Fruit fly (Drosophila melanogaster) whole organism, embryonic: ENCODE data around the gene Rbf.

Experiments
- Adf1 ChIP-seq: fragments of 200-800 bp; sonication (Bioruptor generic); IDR thresholded peaks from 2 replicates; pipeline ENCODE4 v1.3.6; 2022; ENCODE audit warnings: missing biosample characterization, missing genetic modification characterization
- Aef1 ChIP-seq: fragments of 200-800 bp; sonication (Bioruptor generic); IDR thresholded peaks from 3 replicates; pipeline ENCODE4 v1.3.6; 2022; ENCODE audit warnings: missing biosample characterization, missing genetic modification characterization
- Atf6 ChIP-seq: fragments of 200-800 bp; sonication (Bioruptor generic); IDR thresholded peaks from 2 replicates; pipeline ENCODE4 v1.3.6; 2022; ENCODE audit warnings: missing biosample characterization, missing genetic modification characterization
- C15 ChIP-seq: fragments of 200-800 bp; sonication (Bioruptor generic); IDR thresholded peaks from 3 replicates; pipeline ENCODE4 v1.3.6; 2022; ENCODE audit warnings: missing biosample characterization, missing genetic modification characterization
- CG10209 ChIP-seq: fragments of 200-800 bp; sonication (Bioruptor generic); optimal IDR thresholded peaks from 3 replicates; lab custom pipeline; 2017; ENCODE audit warnings: missing biosample characterization, mild to moderate bottlenecking, missing genetic modification characterization, missing genetic modification reagents
- CG11398 ChIP-seq: fragments of 200-800 bp; sonication (Bioruptor generic); optimal IDR thresholded peaks from 2 replicates; lab custom pipeline; 2016; ENCODE audit warnings: missing biosample characterization, missing genetic modification characterization
- CG12236 ChIP-seq: fragments of 200-800 bp; sonication (Bioruptor generic); optimal IDR thresholded peaks from 2 replicates; lab custom pipeline; 2016; ENCODE audit warnings: missing biosample characterization, missing genetic modification characterization
- CG12942 ChIP-seq: fragments of 200-800 bp; sonication (Bioruptor generic); optimal IDR thresholded peaks from 3 replicates; lab custom pipeline; 2016; ENCODE audit warnings: missing biosample characterization, missing genetic modification characterization
- CG18619 ChIP-seq: fragments of 200-800 bp; sonication (Bioruptor generic); optimal IDR thresholded peaks from 3 replicates; lab custom pipeline; 2017; ENCODE audit warnings: missing biosample characterization, mild to moderate bottlenecking, missing genetic modification characterization
- CG4854 ChIP-seq: fragments of 200-800 bp; sonication (Bioruptor generic); optimal IDR thresholded peaks from 2 replicates; lab custom pipeline; 2016; ENCODE audit warnings: missing biosample characterization, missing genetic modification characterization, inconsistent platforms
- CG6175 ChIP-seq: fragments of 200-800 bp; sonication (Bioruptor generic); IDR thresholded peaks from 3 replicates; pipeline ENCODE4 v1.3.6; 2022; ENCODE audit warnings: missing biosample characterization, missing genetic modification characterization
- CG7963 ChIP-seq: fragments of 200-800 bp; sonication (Bioruptor generic); IDR thresholded peaks from 3 replicates; pipeline ENCODE4 v1.3.6; 2022; ENCODE audit warnings: missing biosample characterization, missing genetic modification characterization; ENCODE audit not compliant: partially characterized antibody
- CG8281 ChIP-seq: fragments of 200-800 bp; sonication (Bioruptor generic); optimal IDR thresholded peaks from 2 replicates; lab custom pipeline; 2018; ENCODE audit warnings: missing biosample characterization, mild to moderate bottlenecking, missing genetic modification characterization, moderate library complexity
- CG8478 ChIP-seq: fragments of >200 bp; optimal IDR thresholded peaks from 2 replicates; lab custom pipeline; 2018
- CG9876 ChIP-seq: fragments of 200-800 bp; sonication (Bioruptor generic); optimal IDR thresholded peaks from 2 replicates; lab custom pipeline; 2016; ENCODE audit warnings: missing biosample characterization, missing genetic modification characterization
- CHES-1-like ChIP-seq: fragments of 200-800 bp; sonication (Bioruptor generic); optimal IDR thresholded peaks from 2 replicates; lab custom pipeline; 2016; ENCODE audit warnings: missing biosample characterization, missing genetic modification characterization
- Dad ChIP-seq: fragments of 200-800 bp; sonication (Bioruptor generic); optimal IDR thresholded peaks from 3 replicates; lab custom pipeline; 2016; ENCODE audit warnings: missing biosample characterization, missing genetic modification characterization
- Dbx ChIP-seq: fragments of 200-800 bp; sonication (Bioruptor generic); IDR thresholded peaks from 3 replicates; pipeline ENCODE4 v1.3.6; 2022; ENCODE audit warnings: missing biosample characterization, missing genetic modification characterization
- Dref ChIP-seq: fragments of 200-800 bp; sonication (Bioruptor generic); IDR thresholded peaks from 2 replicates; pipeline ENCODE4 v1.3.6; 2022; ENCODE audit warnings: missing biosample characterization, missing genetic modification characterization
- Hand ChIP-seq: fragments of 200-800 bp; sonication (Bioruptor generic); optimal IDR thresholded peaks from 2 replicates; lab custom pipeline; 2017; ENCODE audit warnings: mild to moderate bottlenecking, missing biosample characterization, missing genetic modification reagents, missing genetic modification characterization
- HmgD ChIP-seq: fragments of 200-800 bp; sonication (Bioruptor generic); optimal IDR thresholded peaks from 3 replicates; lab custom pipeline; 2016; ENCODE audit warnings: missing biosample characterization, missing genetic modification characterization
- MBD-R2 ChIP-seq: fragments of 200-800 bp; sonication (Bioruptor generic); IDR thresholded peaks from 2 replicates; pipeline ENCODE4 v1.3.6; 2022; ENCODE audit warnings: missing biosample characterization, missing genetic modification characterization
- Mrtf ChIP-seq: fragments of 200-800 bp; sonication (Bioruptor generic); IDR thresholded peaks from 3 replicates; pipeline ENCODE4 v1.3.6; 2022; ENCODE audit warnings: missing biosample characterization, missing genetic modification characterization
- NC2α ChIP-seq: fragments of 200-800 bp; sonication (Bioruptor generic); optimal IDR thresholded peaks from 2 replicates; lab custom pipeline; 2016; ENCODE audit warnings: missing biosample characterization, missing genetic modification characterization
- Nf-YA ChIP-seq: fragments of 200-800 bp; sonication (Bioruptor generic); IDR thresholded peaks from 2 replicates; pipeline ENCODE4 v1.3.6; 2022; ENCODE audit warnings: missing biosample characterization, missing genetic modification characterization
- Nf-YB ChIP-seq: fragments of 200-800 bp; sonication (Bioruptor generic); optimal IDR thresholded peaks from 3 replicates; lab custom pipeline; 2019; ENCODE audit warnings: missing biosample characterization, mild to moderate bottlenecking, missing genetic modification characterization, moderate library complexity
- Poxn ChIP-seq: fragments of 200-800 bp; sonication (Bioruptor generic); IDR thresholded peaks from 2 replicates; pipeline ENCODE4 v1.3.6; 2022; ENCODE audit warnings: missing biosample characterization, missing genetic modification characterization
- Sox102F ChIP-seq: fragments of 200-800 bp; sonication (Bioruptor generic); optimal IDR thresholded peaks from 2 replicates; lab custom pipeline; 2018; ENCODE audit warnings: missing biosample characterization, mild to moderate bottlenecking, missing genetic modification characterization, moderate library complexity
- Spps ChIP-seq: fragments of 200-800 bp; sonication (Bioruptor generic); optimal IDR thresholded peaks from 2 replicates; lab custom pipeline; 2018; ENCODE audit warnings: missing biosample characterization, mild to moderate bottlenecking, missing genetic modification characterization
- Sry-δ ChIP-seq: fragments of 200-800 bp; sonication (Bioruptor generic); optimal IDR thresholded peaks from 2 replicates; lab custom pipeline; 2016; ENCODE audit warnings: missing biosample characterization, missing genetic modification characterization
- al ChIP-seq: fragments of 200-800 bp; sonication (Bioruptor generic); IDR thresholded peaks from 2 replicates; pipeline ENCODE4 v1.3.6; 2022; ENCODE audit warnings: missing biosample characterization, missing genetic modification characterization
- bigmax ChIP-seq: fragments of 200-800 bp; sonication (Bioruptor generic); optimal IDR thresholded peaks from 2 replicates; lab custom pipeline; 2018; ENCODE audit warnings: missing biosample characterization, mild to moderate bottlenecking, missing genetic modification characterization
- cad ChIP-seq: fragments of >200 bp; optimal IDR thresholded peaks from 2 replicates; lab custom pipeline; 2017; ENCODE audit warnings: missing biosample characterization, missing genetic modification characterization
- chinmo ChIP-seq: fragments of 200-800 bp; sonication (Bioruptor generic); IDR thresholded peaks from 4 replicates; pipeline ENCODE4 v1.3.6; 2022; ENCODE audit warnings: missing biosample characterization, missing genetic modification characterization; ENCODE audit not compliant: partially characterized antibody
- crp ChIP-seq, 2 experiments: fragments of 200-800 bp; sonication (Bioruptor generic); optimal IDR thresholded peaks; 2 replicates in 1 of 2; 3 replicates in 1 of 2; lab custom pipeline; 2017; ENCODE audit warnings: missing biosample characterization in 2 of 2, missing genetic modification characterization in 2 of 2, mild to moderate bottlenecking in 1 of 2, moderate library complexity in 1 of 2
- dimm ChIP-seq: fragments of 200-800 bp; sonication (Bioruptor generic); IDR thresholded peaks from 2 replicates; pipeline ENCODE4 v1.3.6; 2022; ENCODE audit warnings: missing biosample characterization, missing genetic modification characterization
- dmrt99B ChIP-seq: fragments of 200-800 bp; sonication (Bioruptor generic); optimal IDR thresholded peaks from 2 replicates; lab custom pipeline; 2018; ENCODE audit warnings: missing biosample characterization, mild to moderate bottlenecking, missing genetic modification characterization, moderate library complexity
- hth ChIP-seq: fragments of >200 bp; optimal IDR thresholded peaks from 2 replicates; lab custom pipeline; 2017; ENCODE audit warnings: inconsistent platforms
- insv ChIP-seq, 2 experiments: fragments of 200-800 bp; sonication (Bioruptor generic); optimal IDR thresholded peaks; 3 replicates each; lab custom pipeline; 2016 to 2018; ENCODE audit warnings: missing biosample characterization in 2 of 2, missing genetic modification characterization in 2 of 2
- ken ChIP-seq: fragments of 200-800 bp; sonication (Bioruptor generic); IDR thresholded peaks from 3 replicates; pipeline ENCODE4 v1.3.6; 2022; ENCODE audit warnings: missing biosample characterization, missing genetic modification characterization
- kni ChIP-seq: fragments of 200-800 bp; sonication (Bioruptor generic); optimal IDR thresholded peaks from 3 replicates; lab custom pipeline; 2017; ENCODE audit warnings: mild to moderate bottlenecking, missing biosample characterization, missing genetic modification reagents, missing genetic modification characterization
- mam ChIP-seq: fragments of 200-800 bp; sonication (Bioruptor generic); optimal IDR thresholded peaks from 3 replicates; lab custom pipeline; 2016; ENCODE audit warnings: missing biosample characterization, missing genetic modification characterization
- nmo ChIP-seq: fragments of 200-800 bp; sonication (Bioruptor generic); optimal IDR thresholded peaks from 2 replicates; lab custom pipeline; 2018; ENCODE audit warnings: missing biosample characterization, mild to moderate bottlenecking, missing genetic modification characterization, moderate library complexity
- odd ChIP-seq: fragments of 200-800 bp; sonication (Bioruptor generic); optimal IDR thresholded peaks from 2 replicates; lab custom pipeline; 2017; ENCODE audit warnings: missing biosample characterization, mild to moderate bottlenecking, missing genetic modification characterization
- pho ChIP-seq: fragments of 200-800 bp; sonication (Bioruptor generic); optimal IDR thresholded peaks from 2 replicates; lab custom pipeline; 2016; ENCODE audit warnings: missing biosample characterization, missing genetic modification characterization
- pzg ChIP-seq: fragments of 200-800 bp; sonication (Bioruptor generic); optimal IDR thresholded peaks from 3 replicates; lab custom pipeline; 2018; ENCODE audit warnings: missing biosample characterization, mild to moderate bottlenecking, missing genetic modification characterization, moderate library complexity
- ranshi ChIP-seq: fragments of 200-800 bp; sonication (Bioruptor generic); IDR thresholded peaks from 2 replicates; pipeline ENCODE4 v1.3.6; 2022; ENCODE audit warnings: missing biosample characterization, missing genetic modification characterization
- run ChIP-seq: fragments of 200-800 bp; sonication (Bioruptor generic); optimal IDR thresholded peaks from 3 replicates; lab custom pipeline; 2018; ENCODE audit warnings: missing biosample characterization, mild to moderate bottlenecking, missing genetic modification characterization
- sd ChIP-seq: fragments of 200-800 bp; sonication (Bioruptor generic); optimal IDR thresholded peaks from 3 replicates; lab custom pipeline; 2018; ENCODE audit warnings: missing biosample characterization, mild to moderate bottlenecking, missing genetic modification characterization, moderate library complexity
- sisA ChIP-seq: fragments of 200-800 bp; sonication (Bioruptor generic); IDR thresholded peaks from 2 replicates; pipeline ENCODE4 v1.3.6; 2022; ENCODE audit warnings: missing biosample characterization, missing genetic modification characterization
- slou ChIP-seq: fragments of 200-800 bp; sonication (Bioruptor generic); optimal IDR thresholded peaks from 3 replicates; lab custom pipeline; 2016; ENCODE audit warnings: missing biosample characterization, missing genetic modification characterization
- yki ChIP-seq: fragments of >200 bp; optimal IDR thresholded peaks from 3 replicates; lab custom pipeline; 2018

Gene Rbf

DNA sequence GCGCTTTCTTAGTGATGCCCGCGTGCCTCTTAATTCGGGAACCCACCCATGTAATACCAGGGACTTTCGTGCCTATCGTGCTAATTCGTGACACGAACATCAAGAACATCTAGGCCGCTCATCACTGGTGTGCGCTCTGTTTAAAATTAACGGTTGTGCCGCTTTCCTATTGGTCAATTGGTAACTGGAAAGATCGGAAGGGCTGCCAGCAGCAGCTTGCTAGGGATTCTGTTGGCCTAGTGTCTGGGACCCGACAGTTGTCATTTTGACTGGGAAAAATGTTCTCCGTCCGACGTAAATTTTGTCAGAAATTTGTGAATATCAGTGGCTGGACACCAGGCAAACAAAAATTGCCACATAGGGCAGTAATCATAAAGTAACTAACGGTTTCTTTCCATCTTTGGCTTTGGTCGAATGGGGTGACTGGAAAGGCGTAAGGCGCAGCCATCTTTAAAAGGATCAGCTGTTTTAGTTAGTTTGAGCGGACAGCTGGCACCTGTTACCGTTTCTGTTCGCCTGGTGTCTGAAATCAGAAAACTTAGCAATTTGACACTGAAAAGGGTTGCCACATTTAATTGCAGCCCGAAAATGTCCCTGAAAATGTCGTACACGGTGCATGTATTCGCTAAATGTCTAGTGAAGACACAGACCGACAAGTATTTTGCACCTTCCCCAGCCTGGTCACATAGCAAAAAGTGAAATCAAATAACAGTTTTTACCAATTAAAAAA lies 42.2 kb downstream of the Rbf start, which contains the start of gene CG5273 (continued):
- no peak for TF ChIP-seq bigmax
- peak; percentile 54 for TF ChIP-seq cad
- TF ChIP-seq slou (GFP tag; lab: Kevin White, UChicago): no peak
- no peak for TF ChIP-seq Atf6 (GFP tag; lab: Robert Waterston, UW)
- TF ChIP-seq CG7963 (GFP tag; lab: Robert Waterston, UW): peak; percentile 93
- TF ChIP-seq Nf-YA (GFP tag; lab: Robert Waterston, UW): 0 out of 2 replicates have a peak, but pooled peaks have one; percentile 32
- peak; percentile 12 to 80 for TF ChIP-seq crp (GFP tag; optimal IDR thresholded peaks at IDR 0.05; lab: Kevin White, UChicago)
- TF ChIP-seq Mrtf (GFP tag; lab: Robert Waterston, UW): no peak
- TF ChIP-seq run (tag; lab: Kevin White, UChicago): no peak
- TF ChIP-seq NC2α (GFP tag; lab: Kevin White, UChicago): no peak
- no peak for TF ChIP-seq CG4854 (GFP tag; lab: Kevin White, UChicago)
- TF ChIP-seq insv (GFP tag; optimal IDR thresholded peaks at IDR 0.05; lab: Kevin White, UChicago): peak in 1 of 2 experiments; percentile 78
- no peak for TF ChIP-seq odd (GFP tag; lab: Kevin White, UChicago)
- TF ChIP-seq Poxn (GFP tag; lab: Robert Waterston, UW): no peak
- 0 out of 3 replicates have a peak, but pooled peaks have one; percentile 24 for TF ChIP-seq ken (GFP tag; lab: Robert Waterston, UW)
- TF ChIP-seq chinmo (GFP tag; lab: Robert Waterston, UW): peak; percentile 95
- TF ChIP-seq Hand: no peak
- no peak for TF ChIP-seq dmrt99B (tag; lab: Kevin White, UChicago)
- peak; percentile 97 for TF ChIP-seq Nf-YB (GFP tag; lab: Kevin White, UChicago)
- TF ChIP-seq Dbx (GFP tag; lab: Robert Waterston, UW): 0 out of 3 replicates have a peak, but pooled peaks have one; percentile 5
- TF ChIP-seq CG8281 (tag; lab: Kevin White, UChicago): no peak
- no peak for TF ChIP-seq CG6175 (GFP tag; lab: Robert Waterston, UW)
- no peak for TF ChIP-seq pho (GFP tag; lab: Kevin White, UChicago)
- TF ChIP-seq Sry-δ (GFP tag; lab: Kevin White, UChicago): peak; percentile 39
- no peak for TF ChIP-seq ranshi (GFP tag; lab: Robert Waterston, UW)
- no peak for TF ChIP-seq Aef1 (GFP tag; lab: Robert Waterston, UW)
- no peak for TF ChIP-seq CG11398 (GFP tag; lab: Kevin White, UChicago)
- TF ChIP-seq Dad (GFP tag; lab: Kevin White, UChicago): no peak
- TF ChIP-seq kni (GFP tag; lab: Kevin White, UChicago): peak; percentile 100
- TF ChIP-seq MBD-R2 (GFP tag; lab: Robert Waterston, UW): peak; percentile 79
- peak; percentile 1 for TF ChIP-seq CG10209 (GFP tag; lab: Kevin White, UChicago)
- TF ChIP-seq CG12942: peak; percentile 7
- no peak for TF ChIP-seq CG9876 (GFP tag; lab: Kevin White, UChicago)
- peak; percentile 96 for TF ChIP-seq pzg (GFP tag; lab: Kevin White, UChicago)
- TF ChIP-seq Adf1 (GFP tag; lab: Robert Waterston, UW): no peak
- TF ChIP-seq CG8478 (lab: Kevin White, UChicago): no peak
- TF ChIP-seq CG12236 (GFP tag; lab: Kevin White, UChicago): no peak
- peak; percentile 54 for TF ChIP-seq CHES-1-like (GFP tag; lab: Kevin White, UChicago)
- peak; percentile 53 for TF ChIP-seq sd (tag; lab: Kevin White, UChicago)
- TF ChIP-seq hth (lab: Kevin White, UChicago): no peak
- no peak for TF ChIP-seq mam (GFP tag; lab: Kevin White, UChicago)
- no peak for TF ChIP-seq C15 (GFP tag; lab: Robert Waterston, UW)
- no peak for TF ChIP-seq Sox102F
- peak; percentile 46 for TF ChIP-seq Dref
- TF ChIP-seq CG18619: no peak
- no peak for TF ChIP-seq Spps (tag; lab: Kevin White, UChicago)
- no peak for TF ChIP-seq sisA (GFP tag; lab: Robert Waterston, UW)
- no peak for TF ChIP-seq HmgD (GFP tag; lab: Kevin White, UChicago)
- TF ChIP-seq nmo (GFP tag; lab: Kevin White, UChicago): peak; percentile 30
- no peak for TF ChIP-seq dimm
- no peak for TF ChIP-seq yki
- TF ChIP-seq al (GFP tag; lab: Robert Waterston, UW): no peak
